Worm (Caenorhabditis elegans) whole organism, late embryonic: Measurements from ENCODE around the gene C05C12.1.

Experiments
- C08G9.2 ChIP-seq: sonication (generic microtip); optimal IDR thresholded peaks from 2 replicates; lab custom pipeline; 2016; ENCODE audit warnings: mild to moderate bottlenecking, missing genetic modification characterization, moderate library complexity, missing compliant biosample characterization
- ahr-1 ChIP-seq: sonication (generic microtip); optimal IDR thresholded peaks from 2 replicates; lab custom pipeline; 2016; ENCODE audit warnings: missing genetic modification characterization, missing compliant biosample characterization
- ets-4 ChIP-seq: sonication (generic microtip); optimal IDR thresholded peaks from 2 replicates; lab custom pipeline; 2016; ENCODE audit warnings: missing genetic modification characterization, missing compliant biosample characterization
- nfya-1 ChIP-seq: sonication (generic microtip); optimal IDR thresholded peaks from 2 replicates; lab custom pipeline; 2017; ENCODE audit warnings: missing genetic modification characterization, mild to moderate bottlenecking, missing compliant biosample characterization, antibody characterized with exemption, moderate library complexity
- nhr-11 ChIP-seq: fragments of 150-350 bp; optimal IDR thresholded peaks from 2 replicates; lab custom pipeline; 2014; ENCODE audit warnings: missing biosample characterization, missing genetic modification characterization
- nhr-232 ChIP-seq: sonication (generic microtip); optimal IDR thresholded peaks from 2 replicates; lab custom pipeline; 2016; ENCODE audit warnings: missing genetic modification characterization, missing compliant biosample characterization
- tbx-7 ChIP-seq: sonication (generic microtip); optimal IDR thresholded peaks from 2 replicates; lab custom pipeline; 2016; ENCODE audit warnings: missing genotype, missing genetic modification characterization, missing compliant biosample characterization
- unc-3 ChIP-seq, 2 experiments: fragments of 200-800 bp in 1 of 2; sonication (Bioruptor generic) in 1 of 2; sonication (generic microtip) in 1 of 2; conservative IDR thresholded peaks in 1 of 2; optimal IDR thresholded peaks in 1 of 2; 2 replicates each; pipeline versions ENCODE4 v1.3.6 to Lab custom; 2016 to 2022; ENCODE audit warnings: missing compliant biosample characterization in 2 of 2, missing genetic modification characterization in 2 of 2, missing genetic modification reagents in 1 of 2
- unc-55 ChIP-seq: sonication (generic microtip); optimal IDR thresholded peaks from 2 replicates; lab custom pipeline; 2017; ENCODE audit warnings: missing biosample characterization, missing genetic modification reagents, missing genetic modification characterization

C05C12.1 gene

ce11 chrIV:11304970-11305369, 51.2 kb downstream of the C05C12.1 start:
- TF ChIP-seq nhr-232 (tag; lab: Kevin White, UChicago) (no peak), unc-55 (GFP tag; lab: Kevin White, UChicago) (no peak), tbx-7 (tag; lab: Kevin White, UChicago) (no peak), nfya-1 (no peak), C08G9.2 (no peak), nhr-11 (tag; lab: Kevin White, UChicago) (no peak), ahr-1 (tag; lab: Kevin White, UChicago) (no peak), unc-3 (GFP tag; conservative IDR thresholded peaks at IDR 0.05; lab: Robert Waterston, UW) (no peak), unc-3 (tag; optimal IDR thresholded peaks at IDR 0.05; lab: Kevin White, UChicago) (no peak), ets-4 (tag; lab: Kevin White, UChicago) (no peak)
